Worm (Caenorhabditis elegans): ENCODE results near the gene atn-1.

DNA sequence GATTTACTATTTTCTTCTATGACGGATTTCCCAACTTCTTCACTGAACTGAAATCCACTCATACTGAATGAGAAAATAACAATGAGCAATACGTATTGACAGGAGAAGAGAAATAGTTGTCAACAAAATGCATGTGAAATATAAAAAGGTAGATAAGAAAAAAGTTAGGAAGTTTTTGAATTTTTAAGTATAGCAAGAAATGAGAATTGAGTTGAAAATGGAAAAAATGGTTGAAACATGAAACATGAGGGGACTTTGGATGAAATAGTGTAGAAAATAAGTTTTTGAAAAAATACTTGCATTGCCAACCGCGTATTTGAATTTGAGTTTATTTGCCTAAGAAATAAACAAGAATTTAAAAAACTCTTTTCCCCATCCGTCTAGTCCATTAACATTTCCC is 31.3 kb upstream of the atn-1 start, which contains the start of the genes pals-38 and C54D10.9:
- TF ChIP-seq ama-1 (optimal IDR thresholded peaks at IDR 0.05): no peak
- TF ChIP-seq flt-1 (GFP tag; IDR thresholded peaks at IDR 0.05): no peak
- TF ChIP-seq ets-7 (tag; optimal IDR thresholded peaks at IDR 0.05): no peak
- no peak for TF ChIP-seq ceh-36 (tag; optimal IDR thresholded peaks at IDR 0.05)
- TF ChIP-seq hmg-4 (GFP tag; optimal IDR thresholded peaks at IDR 0.05): no peak
- no peak for TF ChIP-seq F13C5.2 (tag; optimal IDR thresholded peaks at IDR 0.05)
- no peak for TF ChIP-seq sea-1 (GFP tag; conservative IDR thresholded peaks at IDR 0.05)
- no peak for TF ChIP-seq pes-1 (GFP tag; IDR thresholded peaks at IDR 0.05)
- no peak for TF ChIP-seq tbx-37 (GFP tag; conservative IDR thresholded peaks at IDR 0.05)
- TF ChIP-seq scrt-1 (GFP tag; IDR thresholded peaks at IDR 0.05): no peak
- TF ChIP-seq tra-4 (tag; optimal IDR thresholded peaks at IDR 0.05): no peak
- no peak for TF ChIP-seq tbx-11 (GFP tag; IDR thresholded peaks at IDR 0.05)

Data from whole organism, early embryonic.